Worm (Caenorhabditis elegans): ENCODE data around the gene C34E11.4.

ce11 chrX:11798057-11798555 lies 5.9 kb upstream of the C34E11.4 start, which contains the start of gene rsd-3:
- no peak for TF ChIP-seq ZK546.5 (tag; optimal IDR thresholded peaks at IDR 0.05)
- no peak for TF ChIP-seq unc-62 (GFP tag; optimal IDR thresholded peaks at IDR 0.05)
- no peak for TF ChIP-seq ceh-82 (tag; optimal IDR thresholded peaks at IDR 0.05)
- TF ChIP-seq ztf-1 (GFP tag; conservative IDR thresholded peaks at IDR 0.05), result no peak
- no peak for TF ChIP-seq zag-1 (tag; optimal IDR thresholded peaks at IDR 0.05)
- no peak for TF ChIP-seq lin-39 (tag; optimal IDR thresholded peaks at IDR 0.05)
- TF ChIP-seq F13H6.1 (tag; optimal IDR thresholded peaks at IDR 0.05), result peak; percentile 83
- TF ChIP-seq crh-2 (tag; optimal IDR thresholded peaks at IDR 0.05), result peak; percentile 95
- peak; percentile 22 for TF ChIP-seq sem-4 (tag; optimal IDR thresholded peaks at IDR 0.05)
- no peak for TF ChIP-seq nhr-23 (tag; optimal IDR thresholded peaks at IDR 0.05)
- peak; percentile 44 for TF ChIP-seq C34F6.9 (tag; optimal IDR thresholded peaks at IDR 0.05)

Measured in whole organism, L2 larva.